Fruit fly (Drosophila melanogaster) whole organism, wandering third instar larva: ENCODE measurements around the gene CG32603.

Experiments used
- Dfd ChIP-seq: fragments of >200 bp; optimal IDR thresholded peaks from 2 replicates; lab custom pipeline; 2017; ENCODE audit warnings: missing biosample characterization, missing genetic modification characterization
- Dif ChIP-seq: fragments of 200-275, 200-300 bp; sonication (Bioruptor generic); optimal IDR thresholded peaks from 2 replicates; lab custom pipeline; 2018; ENCODE audit warnings: missing biosample characterization, missing genetic modification characterization; ENCODE audit not compliant: partially characterized antibody
- HLH106 ChIP-seq: fragments of 200-800 bp; optimal IDR thresholded peaks from 3 replicates; lab custom pipeline; 2019; ENCODE audit warnings: missing biosample characterization, mild to moderate bottlenecking, missing genetic modification characterization, moderate library complexity
- Hnf4 ChIP-seq: fragments of 200-800 bp; sonication (Bioruptor generic); optimal IDR thresholded peaks from 2 replicates; lab custom pipeline; 2016; ENCODE audit warnings: missing biosample characterization, mild to moderate bottlenecking, missing genetic modification characterization
- Myc ChIP-seq: fragments of >200 bp; optimal IDR thresholded peaks from 2 replicates; lab custom pipeline; 2017
- OdsH ChIP-seq: fragments of 200-800 bp; sonication (Bioruptor generic); optimal IDR thresholded peaks from 2 replicates; lab custom pipeline; 2016; ENCODE audit warnings: missing biosample characterization, mild to moderate bottlenecking, missing genetic modification characterization
- foxo ChIP-seq, 2 experiments: fragments of 200-800 bp; sonication (Bioruptor generic); optimal IDR thresholded peaks; 2 replicates in 1 of 2; 3 replicates in 1 of 2; lab custom pipeline; 2016 to 2017; ENCODE audit warnings: missing biosample characterization in 2 of 2, missing genetic modification characterization in 2 of 2
- fru ChIP-seq: fragments of 200-800 bp; sonication (Bioruptor generic); optimal IDR thresholded peaks from 3 replicates; lab custom pipeline; 2016; ENCODE audit warnings: missing biosample characterization, mild to moderate bottlenecking, missing genetic modification characterization
- lola ChIP-seq: fragments of >200 bp; optimal IDR thresholded peaks from 2 replicates; lab custom pipeline; 2017; ENCODE audit warnings: missing biosample characterization, missing genetic modification characterization
- pan ChIP-seq: fragments of >200 bp; optimal IDR thresholded peaks from 2 replicates; lab custom pipeline; 2017
- psq ChIP-seq: fragments of 200-800 bp; sonication (Bioruptor generic); optimal IDR thresholded peaks from 3 replicates; lab custom pipeline; 2017; ENCODE audit warnings: missing biosample characterization, mild to moderate bottlenecking, missing genetic modification characterization, moderate library complexity
- sv ChIP-seq: fragments of 200-800 bp; sonication (Bioruptor generic); optimal IDR thresholded peaks from 3 replicates; lab custom pipeline; 2016; ENCODE audit warnings: missing biosample characterization, missing genetic modification characterization
- tai ChIP-seq: sonication (Bioruptor generic); optimal IDR thresholded peaks from 2 replicates; lab custom pipeline; 2016; ENCODE audit warnings: missing biosample characterization, missing genetic modification characterization

dm6 chrX:14216844-14217243, 32.5 kb downstream of the CG32603 start:
- TF ChIP-seq lola (GFP tag; lab: Kevin White, UChicago) (no peak), Dif (GFP tag; lab: Kevin White, UChicago) (no peak), Myc (no peak), psq (GFP tag; lab: Kevin White, UChicago) (no peak), pan (no peak), sv (no peak), Dfd (GFP tag; lab: Kevin White, UChicago) (no peak), foxo (GFP tag; optimal IDR thresholded peaks at IDR 0.05; lab: Kevin White, UChicago) (no peak), fru (no peak), OdsH (GFP tag; lab: Kevin White, UChicago) (no peak), tai (no peak), Hnf4 (no peak), HLH106 (tag; lab: Kevin White, UChicago) (no peak)
